Fruit fly (Drosophila melanogaster) Kc167 (cell line): Measurements from ENCODE around the gene wor.

Experiments
- Myc ChIP-seq: fragments of >200 bp; optimal IDR thresholded peaks from 2 replicates; lab custom pipeline; 2017; ENCODE audit warnings: missing external identifiers
- Sin3A ChIP-seq: fragments of >200 bp; optimal IDR thresholded peaks from 2 replicates; lab custom pipeline; 2018; ENCODE audit warnings: missing external identifiers
- h ChIP-seq: fragments of >200 bp; optimal IDR thresholded peaks from 3 replicates; lab custom pipeline; 2018; ENCODE audit warnings: missing external identifiers
- insv ChIP-seq: fragments of >200 bp; optimal IDR thresholded peaks from 3 replicates; lab custom pipeline; 2018; ENCODE audit warnings: missing external identifiers
- psq ChIP-seq: fragments of >200 bp; optimal IDR thresholded peaks from 2 replicates; lab custom pipeline; 2017; ENCODE audit warnings: missing external identifiers
- ttk ChIP-seq: sonication (Bioruptor generic); optimal IDR thresholded peaks from 2 replicates; lab custom pipeline; 2017; ENCODE audit warnings: missing external identifiers

wor gene

DNA sequence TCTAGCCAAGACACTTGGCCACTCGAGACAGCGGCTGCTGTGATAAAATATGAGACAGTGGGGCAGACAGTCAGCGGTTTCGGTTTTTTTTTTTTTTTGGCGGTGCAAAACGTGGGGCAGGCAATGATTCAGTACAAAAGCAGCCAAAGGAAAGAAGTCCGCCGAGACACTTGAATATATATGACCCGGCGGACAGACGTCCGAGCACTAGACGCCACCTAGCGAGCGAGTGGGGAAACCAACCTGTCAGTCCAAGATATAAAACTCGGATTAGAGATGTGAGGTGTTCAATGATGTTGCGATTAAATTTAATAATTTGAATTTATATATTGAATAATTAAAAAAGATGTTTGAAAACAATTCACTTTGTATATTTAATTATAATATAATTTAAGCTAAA, 13.6 kb upstream of the wor start:
- TF ChIP-seq h (lab: Kevin White, UChicago): no peak
- TF ChIP-seq insv: no peak
- no peak for TF ChIP-seq ttk
- no peak for TF ChIP-seq psq
- no peak for TF ChIP-seq Sin3A (lab: Kevin White, UChicago)
- TF ChIP-seq Myc (lab: Kevin White, UChicago): no peak

- TF ChIP-seq Myc (lab: Kevin White, UChicago) (no peak), psq (no peak), ttk (no peak), insv (no peak), h (lab: Kevin White, UChicago) (no peak), Sin3A (lab: Kevin White, UChicago) (no peak)
These were observed 10.4 kb upstream of the wor start for dm6 chr2L:15435655-15436265.

dm6 chr2L:15434910-15435309, 9.5 kb upstream of the wor start:
- TF ChIP-seq h (lab: Kevin White, UChicago) (no peak), psq (no peak), insv (no peak), ttk (no peak), Myc (lab: Kevin White, UChicago) (no peak)

DNA sequence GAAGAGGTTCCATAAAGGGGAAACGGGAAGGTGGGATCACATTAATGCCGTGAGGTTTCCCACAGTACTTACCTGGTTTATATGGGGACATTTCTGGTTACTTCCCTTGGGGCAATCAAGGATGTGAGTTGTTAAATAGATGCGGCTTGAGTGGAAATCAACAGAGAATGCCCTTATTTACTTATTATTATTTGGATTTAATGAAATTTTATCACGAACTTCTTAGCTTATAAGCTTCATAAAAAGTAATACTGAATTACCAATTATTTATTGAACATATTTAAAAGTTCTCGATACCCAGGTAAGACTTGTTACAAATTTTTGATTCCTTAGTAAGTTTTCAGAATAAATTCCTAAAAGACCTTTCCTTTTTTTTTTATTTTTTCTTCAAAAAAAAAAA, 7.6 kb upstream of the wor start, which contains the start of gene CG4161:
Gene CG4161 (plus strand): TSS at position 301 of the 400 bp plus-strand sequence.
- no peak for TF ChIP-seq ttk
- no peak for TF ChIP-seq h (lab: Kevin White, UChicago)
- no peak for TF ChIP-seq Myc (lab: Kevin White, UChicago)
- TF ChIP-seq psq: no peak
- no peak for TF ChIP-seq insv
- no peak for TF ChIP-seq Sin3A (lab: Kevin White, UChicago)

- no peak for TF ChIP-seq insv
- TF ChIP-seq psq: no peak
- TF ChIP-seq ttk: no peak
- TF ChIP-seq Sin3A (lab: Kevin White, UChicago): no peak
- TF ChIP-seq Myc (lab: Kevin White, UChicago): no peak
- TF ChIP-seq h (lab: Kevin White, UChicago): no peak
These were observed 6.9 kb upstream of the wor start for dm6 chr2L:15432260-15432659.

DNA sequence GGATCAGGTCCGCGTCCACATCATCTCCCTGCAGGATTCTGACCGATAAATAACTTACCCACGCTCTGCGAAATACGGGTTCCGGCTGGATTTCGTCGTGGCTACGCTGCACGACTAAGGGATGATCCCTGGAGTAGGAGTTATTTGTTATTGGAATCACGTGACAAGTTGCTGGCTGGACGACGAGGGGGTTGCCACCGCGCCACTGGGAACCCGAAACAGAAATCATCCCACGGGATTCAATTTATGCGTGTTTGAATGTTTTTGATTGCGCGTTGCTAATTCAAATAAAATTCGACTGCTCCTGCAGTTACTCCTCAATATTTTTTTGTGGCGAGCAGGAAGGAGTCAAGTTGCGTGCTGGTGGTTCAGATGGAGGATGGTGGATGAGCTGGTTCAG, 4.3 kb upstream of the wor start:
- no peak for TF ChIP-seq ttk
- no peak for TF ChIP-seq insv
- TF ChIP-seq Sin3A (lab: Kevin White, UChicago): no peak
- TF ChIP-seq Myc (lab: Kevin White, UChicago): no peak
- TF ChIP-seq h (lab: Kevin White, UChicago): no peak
- no peak for TF ChIP-seq psq

dm6 chr2L:15426736-15427222, 1.4 kb upstream of the wor start:
- TF ChIP-seq Myc (lab: Kevin White, UChicago) (no peak), psq (no peak), h (lab: Kevin White, UChicago) (no peak), insv (no peak), ttk (no peak), Sin3A (lab: Kevin White, UChicago) (no peak)

DNA sequence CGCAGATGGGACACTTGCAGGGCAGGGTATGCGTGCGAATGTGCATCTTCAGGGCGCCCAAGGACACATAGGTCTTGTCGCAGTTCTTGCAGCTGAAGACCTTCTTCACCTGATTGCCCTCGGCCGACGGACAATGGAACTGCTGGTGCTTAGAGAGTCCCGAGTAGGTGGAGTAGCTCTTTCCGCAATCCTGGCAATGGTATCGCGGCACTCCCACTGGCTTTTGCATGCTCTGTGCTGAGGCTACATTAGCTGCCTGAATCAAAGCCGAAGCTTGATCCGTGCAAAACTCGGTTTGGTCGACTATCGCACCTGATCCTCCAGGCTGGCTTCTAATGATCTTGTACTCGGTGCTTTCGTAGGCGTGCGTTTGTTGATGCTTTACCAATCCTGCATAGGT, 1.2 kb downstream of the wor start:
- TF ChIP-seq psq (no peak), Sin3A (lab: Kevin White, UChicago) (no peak), ttk (no peak)

- TF ChIP-seq Myc (lab: Kevin White, UChicago) (no peak), ttk (no peak), insv (no peak), h (lab: Kevin White, UChicago) (no peak), psq (no peak), Sin3A (lab: Kevin White, UChicago) (no peak)
These were observed 2.9 kb downstream of the wor start for dm6 chr2L:15422501-15422900.

- no peak for TF ChIP-seq Myc (lab: Kevin White, UChicago)
- no peak for TF ChIP-seq Sin3A (lab: Kevin White, UChicago)
- no peak for TF ChIP-seq psq
- TF ChIP-seq ttk: no peak
- TF ChIP-seq h (lab: Kevin White, UChicago): no peak
- no peak for TF ChIP-seq insv
These were observed 7.1 kb downstream of the wor start, which contains the start of gene CG44869 for dm6 chr2L:15418261-15418660. CG44869 (minus strand) TSS chr2L:15418361.

DNA sequence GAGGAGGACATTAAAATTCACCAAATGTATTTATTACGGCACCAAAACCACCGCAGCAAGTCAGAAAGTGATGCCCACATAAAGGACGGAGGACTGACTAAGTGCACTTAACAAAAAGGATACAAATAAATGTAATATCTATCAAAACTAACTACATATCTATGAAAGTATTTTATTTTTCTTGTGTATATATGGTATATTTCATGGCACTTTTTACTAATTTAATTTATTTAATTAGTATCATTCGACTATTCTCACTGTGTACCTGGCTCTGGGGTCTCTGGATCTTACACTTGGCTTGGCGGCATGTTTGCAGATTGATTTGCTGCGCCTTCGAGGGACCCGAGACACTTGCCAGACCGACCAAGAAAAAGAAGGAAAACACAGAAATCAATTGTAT, 11.3 kb downstream of the wor start:
- no peak for TF ChIP-seq h (lab: Kevin White, UChicago)

dm6 chr2L:15411858-15412257, 13.5 kb downstream of the wor start:
- TF ChIP-seq ttk (no peak), insv (no peak), psq (no peak), h (lab: Kevin White, UChicago) (no peak), Myc (lab: Kevin White, UChicago) (no peak), Sin3A (lab: Kevin White, UChicago) (no peak)

DNA sequence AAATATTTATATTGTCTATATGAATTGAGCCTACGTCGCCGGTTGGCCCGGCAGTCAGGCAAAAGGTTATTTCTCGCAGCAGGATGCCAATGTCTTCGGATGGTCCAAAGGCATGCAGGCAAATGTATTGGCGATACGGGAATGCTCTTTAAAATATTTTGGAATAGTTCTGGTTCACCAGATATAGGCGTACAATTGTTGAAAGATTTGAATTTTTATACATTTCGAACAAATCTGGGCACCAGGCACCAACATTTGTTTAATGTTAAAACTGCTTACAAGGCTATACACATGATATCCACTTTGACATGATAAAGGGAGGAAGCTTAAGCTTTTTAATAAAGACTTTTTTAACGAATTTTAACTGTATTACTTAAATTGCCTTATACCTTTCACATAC, 15.1 kb downstream of the wor start:
- TF ChIP-seq psq (no peak), ttk (no peak), h (lab: Kevin White, UChicago) (no peak), Myc (lab: Kevin White, UChicago) (no peak), insv (no peak), Sin3A (lab: Kevin White, UChicago) (no peak)

DNA sequence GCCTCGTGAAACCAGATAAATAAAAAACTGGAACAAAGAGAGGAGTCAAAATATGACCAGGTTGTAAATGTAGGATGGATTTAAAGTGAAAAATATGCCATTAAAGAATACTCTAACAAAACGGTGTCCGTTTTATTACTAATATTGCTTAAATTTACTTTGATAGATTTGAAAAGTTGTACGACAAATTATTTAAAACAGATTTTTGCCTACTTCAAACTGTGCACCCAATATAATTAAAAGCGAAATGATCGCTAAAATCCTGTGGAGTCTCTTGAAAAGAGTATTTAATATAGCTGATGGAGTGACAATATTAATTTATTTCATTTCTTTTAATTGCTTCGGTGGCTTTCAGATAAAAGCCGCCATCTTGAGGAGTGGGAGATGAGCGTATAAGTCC, 16.3 kb downstream of the wor start:
- TF ChIP-seq psq: no peak
- TF ChIP-seq Myc (lab: Kevin White, UChicago): no peak
- TF ChIP-seq h (lab: Kevin White, UChicago): no peak
- TF ChIP-seq Sin3A (lab: Kevin White, UChicago): no peak
- no peak for TF ChIP-seq ttk
